Fruit fly (Drosophila melanogaster): ENCODE measurements around the gene Nepl16.

Gene Nepl16

DNA sequence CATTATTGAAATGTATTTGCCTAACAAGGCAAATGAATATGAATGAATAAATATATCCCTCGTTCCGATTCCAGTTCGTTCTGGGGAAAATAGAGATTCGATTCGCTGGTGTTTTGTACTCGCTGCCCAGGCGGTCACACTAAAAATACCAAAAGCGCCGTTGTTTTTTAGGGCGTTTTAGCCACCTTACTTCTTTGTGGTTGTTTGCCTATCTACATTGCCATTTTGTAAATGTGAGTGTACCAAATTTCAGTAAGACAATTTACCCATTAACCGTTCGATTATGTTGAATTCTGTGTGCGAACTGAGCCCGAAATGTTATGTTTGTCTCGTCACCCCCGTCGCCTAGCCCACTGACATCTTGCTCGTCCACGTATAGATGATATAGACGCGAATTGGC lies 14.8 kb downstream of the Nepl16 start, which contains the start of the genes CG33095 and CG33096 (continued):
- TF ChIP-seq CG14014 (GFP tag; IDR thresholded peaks at IDR 0.05): no peak
- peak; percentile 96 for TF ChIP-seq gfzf (GFP tag; optimal IDR thresholded peaks at IDR 0.05)
- TF ChIP-seq CG34422 (GFP tag; IDR thresholded peaks at IDR 0.05): no peak
- TF ChIP-seq CG17359 (tag; optimal IDR thresholded peaks at IDR 0.05): no peak
- no peak for TF ChIP-seq CG11560 (tag; IDR thresholded peaks at IDR 0.05)
- no peak for TF ChIP-seq gem (tag; optimal IDR thresholded peaks at IDR 0.05)
- TF ChIP-seq CG14965 (GFP tag; optimal IDR thresholded peaks at IDR 0.05; ENCODE audit: borderline replicate concordance): no peak
- TF ChIP-seq CG10209 (GFP tag; optimal IDR thresholded peaks at IDR 0.05): no peak
- TF ChIP-seq wor (GFP tag; IDR thresholded peaks at IDR 0.05): no peak
- no peak for TF ChIP-seq Mrtf (GFP tag; IDR thresholded peaks at IDR 0.05)
- TF ChIP-seq corto (GFP tag; optimal IDR thresholded peaks at IDR 0.05): no peak
- TF ChIP-seq zen (tag; optimal IDR thresholded peaks at IDR 0.05): no peak
- no peak for TF ChIP-seq ham (GFP tag; IDR thresholded peaks at IDR 0.05)
- TF ChIP-seq Deaf1 (tag; optimal IDR thresholded peaks at IDR 0.05): no peak
- TF ChIP-seq CG31224 (GFP tag; IDR thresholded peaks at IDR 0.05): no peak
- TF ChIP-seq Optix (GFP tag; IDR thresholded peaks at IDR 0.05): no peak
- peak; percentile 85 for TF ChIP-seq CG6689 (GFP tag; IDR thresholded peaks at IDR 0.05)
- TF ChIP-seq CG17328 (GFP tag; IDR thresholded peaks at IDR 0.05): no peak
- TF ChIP-seq hkb (optimal IDR thresholded peaks at IDR 0.05): peak; percentile 31
- no peak for TF ChIP-seq hkb (GFP tag; IDR thresholded peaks at IDR 0.05)
- TF ChIP-seq cas (GFP tag; IDR thresholded peaks at IDR 0.05): no peak
- TF ChIP-seq sima (GFP tag; optimal IDR thresholded peaks at IDR 0.05): no peak
- TF ChIP-seq trem (tag; optimal IDR thresholded peaks at IDR 0.05): peak; percentile 35
- no peak for TF ChIP-seq ara (GFP tag; IDR thresholded peaks at IDR 0.05)
- no peak for TF ChIP-seq Hr39 (optimal IDR thresholded peaks at IDR 0.05)
- TF ChIP-seq sob (GFP tag; IDR thresholded peaks at IDR 0.05): no peak
- no peak for TF ChIP-seq CG6254 (GFP tag; optimal IDR thresholded peaks at IDR 0.05)
- TF ChIP-seq emc (GFP tag; optimal IDR thresholded peaks at IDR 0.05): no peak
- no peak for TF ChIP-seq Max (GFP tag; optimal IDR thresholded peaks at IDR 0.05)
- no peak for TF ChIP-seq Scr (GFP tag; IDR thresholded peaks at IDR 0.05; ENCODE audit: partially characterized antibody)
- TF ChIP-seq CG3163 (GFP tag; optimal IDR thresholded peaks at IDR 0.05): no peak
- no peak for TF ChIP-seq CG14050 (GFP tag; IDR thresholded peaks at IDR 0.05)
- TF ChIP-seq CG18476 (GFP tag; optimal IDR thresholded peaks at IDR 0.05): no peak
- no peak for TF ChIP-seq her (GFP tag; optimal IDR thresholded peaks at IDR 0.05)
- no peak for TF ChIP-seq insv (GFP tag; optimal IDR thresholded peaks at IDR 0.05)
- no peak for TF ChIP-seq Fer1 (GFP tag; optimal IDR thresholded peaks at IDR 0.05)
- no peak for TF ChIP-seq fd102C (GFP tag; optimal IDR thresholded peaks at IDR 0.05)
- no peak for TF ChIP-seq Nf-YB (GFP tag; optimal IDR thresholded peaks at IDR 0.05)
- no peak for TF ChIP-seq ERR (GFP tag; optimal IDR thresholded peaks at IDR 0.05)
- no peak for TF ChIP-seq CG16815 (GFP tag; optimal IDR thresholded peaks at IDR 0.05)
- no peak for TF ChIP-seq CG11093 (GFP tag; IDR thresholded peaks at IDR 0.05)
- TF ChIP-seq nerfin-2 (GFP tag; IDR thresholded peaks at IDR 0.05; ENCODE audit: partially characterized antibody): no peak
- no peak for TF ChIP-seq Dek (tag; optimal IDR thresholded peaks at IDR 0.05)
- TF ChIP-seq CrebB (tag; optimal IDR thresholded peaks at IDR 0.05): no peak
- no peak for TF ChIP-seq tin (GFP tag; optimal IDR thresholded peaks at IDR 0.05)
- TF ChIP-seq lmd (GFP tag; IDR thresholded peaks at IDR 0.05): no peak
- TF ChIP-seq CG2712 (tag; optimal IDR thresholded peaks at IDR 0.05): no peak
- no peak for TF ChIP-seq dysf (GFP tag; IDR thresholded peaks at IDR 0.05)
- TF ChIP-seq CG5245 (GFP tag; optimal IDR thresholded peaks at IDR 0.05): no peak
- TF ChIP-seq CG7786 (GFP tag; optimal IDR thresholded peaks at IDR 0.05): no peak
- TF ChIP-seq CG31441 (GFP tag; IDR thresholded peaks at IDR 0.05): no peak
- TF ChIP-seq CG30403 (GFP tag; optimal IDR thresholded peaks at IDR 0.05): no peak
- TF ChIP-seq zfh1 (GFP tag; IDR thresholded peaks at IDR 0.05): no peak
- no peak for TF ChIP-seq Neu2 (GFP tag; optimal IDR thresholded peaks at IDR 0.05; ENCODE audit: borderline replicate concordance)
